Worm (Caenorhabditis elegans) whole organism, L4/young adult: Measurements from ENCODE around the gene lst-4.

Experiments
- W03F9.2 ChIP-seq: fragments of 150-350 bp; optimal IDR thresholded peaks from 2 replicates; lab custom pipeline; 2014; ENCODE audit warnings: missing biosample characterization, missing genetic modification characterization
- him-1 ChIP-seq: sonication (generic microtip); optimal IDR thresholded peaks from 2 replicates; lab custom pipeline; 2016; ENCODE audit warnings: missing genotype, missing genetic modification reagents, missing genetic modification characterization, missing compliant biosample characterization

- no peak for TF ChIP-seq him-1 (tag; lab: Kevin White, UChicago)
- no peak for TF ChIP-seq W03F9.2 (tag; lab: Kevin White, UChicago)
Measured at ce11 chrIV:14091242-14091641, 21.6 kb upstream of the lst-4 start, which contains the start of gene noah-2.
